Fruit fly (Drosophila melanogaster): ENCODE data around the gene CG31862.
A peak's percentile ranks its signal among the peaks of the same experiment; 100 is the strongest.

DNA sequence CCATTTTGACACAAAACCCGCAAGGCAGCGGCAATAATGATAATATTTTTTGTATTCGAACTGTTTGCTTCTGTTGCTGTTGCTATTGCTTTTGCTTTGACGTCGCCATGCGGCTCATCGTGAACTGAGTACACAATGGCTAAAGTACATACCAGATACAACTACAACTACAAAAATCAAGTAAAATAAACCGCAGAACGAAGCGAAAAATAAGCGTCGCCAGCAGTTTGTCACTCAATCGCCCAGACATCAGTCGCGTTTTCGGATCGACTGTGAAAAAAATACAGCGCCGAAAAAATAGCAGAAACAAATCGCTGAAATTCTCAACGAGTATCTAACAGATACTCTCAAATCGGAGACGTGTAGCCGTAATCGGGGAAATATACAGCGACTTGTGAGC, 31.0 kb downstream of the CG31862 start:
- TF ChIP-seq Pif1B (GFP tag; optimal IDR thresholded peaks at IDR 0.05) (no peak), CG34367 (tag; optimal IDR thresholded peaks at IDR 0.05) (no peak), Pif1A (GFP tag; optimal IDR thresholded peaks at IDR 0.05) (no peak), CG10348 (GFP tag; IDR thresholded peaks at IDR 0.05) (no peak), CG12605 (GFP tag; IDR thresholded peaks at IDR 0.05) (no peak), Ets98B (GFP tag; IDR thresholded peaks at IDR 0.05) (peak; percentile 24; the same call in 1 of the 2 replicates), CG32121 (GFP tag; IDR thresholded peaks at IDR 0.05) (peak; percentile 41; the same call in 1 of the 2 replicates), CG9948 (tag; optimal IDR thresholded peaks at IDR 0.05) (no peak)

Data from whole organism, pupa.